Worm (Caenorhabditis elegans) whole organism, midembryonic: Measurements from ENCODE around the gene zip-8.

Experiments
- T22C8.4 ChIP-seq: fragments of 200-800 bp; sonication (Bioruptor generic); IDR thresholded peaks from 2 replicates; pipeline ENCODE4 v1.3.6; 2022; ENCODE audit warnings: missing genetic modification characterization, missing compliant biosample characterization
- cog-1 ChIP-seq: sonication (generic microtip); optimal IDR thresholded peaks from 2 replicates; lab custom pipeline; 2016; ENCODE audit warnings: missing genetic modification characterization, missing compliant biosample characterization
- flt-1 ChIP-seq: fragments of 200-800 bp; sonication (Bioruptor generic); IDR thresholded peaks from 2 replicates; pipeline ENCODE4 v1.3.6; 2022; ENCODE audit warnings: missing genetic modification characterization, missing compliant biosample characterization
- klf-2 ChIP-seq: fragments of 200-800 bp; sonication (Bioruptor generic); conservative IDR thresholded peaks from 2 replicates; pipeline ENCODE4 v1.3.6; 2022; ENCODE audit warnings: missing genetic modification reagents, missing genetic modification characterization, missing compliant biosample characterization
- med-1 ChIP-seq: sonication (generic microtip); optimal IDR thresholded peaks from 2 replicates; lab custom pipeline; 2017; ENCODE audit warnings: missing genetic modification characterization, mild to moderate bottlenecking, missing compliant biosample characterization, antibody characterized with exemption, missing genetic modification reagents; ENCODE audit not compliant: insufficient read depth
- ref-1 ChIP-seq: fragments of 200-800 bp; sonication (Bioruptor generic); conservative IDR thresholded peaks from 2 replicates; pipeline ENCODE4 v1.3.6; 2022; ENCODE audit warnings: missing genetic modification reagents, missing genetic modification characterization, missing compliant biosample characterization
- tab-1 ChIP-seq: fragments of 200-800 bp; sonication (Bioruptor generic); IDR thresholded peaks from 2 replicates; pipeline ENCODE4 v1.3.6; 2022; ENCODE audit warnings: missing genetic modification characterization, missing compliant biosample characterization
- ztf-23 ChIP-seq: fragments of 200-800 bp; sonication (Bioruptor generic); IDR thresholded peaks from 2 replicates; pipeline ENCODE4 v1.3.6; 2022; ENCODE audit warnings: missing genetic modification reagents, missing genetic modification characterization, missing compliant biosample characterization
- ztf-29 ChIP-seq: fragments of 200-800 bp; sonication (Bioruptor generic); IDR thresholded peaks from 2 replicates; pipeline ENCODE4 v1.3.6; 2022; ENCODE audit warnings: missing genetic modification reagents, missing genetic modification characterization, missing compliant biosample characterization

zip-8 gene

ce11 chrIII:6463679-6464078 lies 15.1 kb upstream of the zip-8 start, which contains the start of gene dlc-1:
dlc-1 (minus strand) TSS chrIII:6463779.
- TF ChIP-seq T22C8.4 (no peak), klf-2 (GFP tag; lab: Robert Waterston, UW) (no peak), ztf-23 (GFP tag; lab: Robert Waterston, UW) (no peak), flt-1 (no peak), cog-1 (no peak), ref-1 (GFP tag; lab: Robert Waterston, UW) (no peak), ztf-29 (GFP tag; lab: Robert Waterston, UW) (no peak), tab-1 (GFP tag; lab: Robert Waterston, UW) (no peak), med-1 (GFP tag; lab: Kevin White, UChicago) (no peak)

- TF ChIP-seq tab-1 (GFP tag; lab: Robert Waterston, UW) (no peak), flt-1 (no peak), ztf-23 (GFP tag; lab: Robert Waterston, UW) (0 out of 2 replicates have a peak, but pooled peaks have one; percentile 6), cog-1 (no peak), ref-1 (GFP tag; lab: Robert Waterston, UW) (no peak), ztf-29 (GFP tag; lab: Robert Waterston, UW) (peak; percentile 52; the same call in 1 of the 2 replicates), klf-2 (GFP tag; lab: Robert Waterston, UW) (no peak)
Measured at ce11 chrIII:6464113-6464571, 14.6 kb upstream of the zip-8 start.

ce11 chrIII:6464913-6465312 lies 13.8 kb upstream of the zip-8 start, which contains the start of gene nduf-2.2:
nduf-2.2 (plus strand) TSS chrIII:6465222.
- TF ChIP-seq klf-2 (GFP tag; lab: Robert Waterston, UW) (no peak), ztf-23 (GFP tag; lab: Robert Waterston, UW) (no peak)

ce11 chrIII:6467005-6467404 lies 11.8 kb upstream of the zip-8 start, which contains the start of gene T26A5.2:
T26A5.2 (plus strand) TSS chrIII:6467305.
- TF ChIP-seq T22C8.4, result no peak
- TF ChIP-seq ref-1 (GFP tag; lab: Robert Waterston, UW), result no peak
- TF ChIP-seq flt-1, result no peak
- TF ChIP-seq cog-1, result no peak
- no peak for TF ChIP-seq med-1 (GFP tag; lab: Kevin White, UChicago)
- TF ChIP-seq klf-2 (GFP tag; lab: Robert Waterston, UW), result no peak
- no peak for TF ChIP-seq ztf-29 (GFP tag; lab: Robert Waterston, UW)
- no peak for TF ChIP-seq ztf-23 (GFP tag; lab: Robert Waterston, UW)
- TF ChIP-seq tab-1 (GFP tag; lab: Robert Waterston, UW), result no peak

ce11 chrIII:6471451-6471850 lies 7.3 kb upstream of the zip-8 start, which contains the start of gene wht-6:
wht-6 (plus strand) TSS chrIII:6471751.
- no peak for TF ChIP-seq klf-2 (GFP tag; lab: Robert Waterston, UW)
- no peak for TF ChIP-seq flt-1
- TF ChIP-seq ztf-23 (GFP tag; lab: Robert Waterston, UW), result no peak
- no peak for TF ChIP-seq cog-1
- no peak for TF ChIP-seq ztf-29 (GFP tag; lab: Robert Waterston, UW)
- no peak for TF ChIP-seq T22C8.4
- no peak for TF ChIP-seq med-1 (GFP tag; lab: Kevin White, UChicago)
- TF ChIP-seq tab-1 (GFP tag; lab: Robert Waterston, UW), result no peak
- no peak for TF ChIP-seq ref-1 (GFP tag; lab: Robert Waterston, UW)

ce11 chrIII:6476380-6476779 lies 2.4 kb upstream of the zip-8 start:
- no peak for TF ChIP-seq klf-2 (GFP tag; lab: Robert Waterston, UW)
- no peak for TF ChIP-seq ref-1 (GFP tag; lab: Robert Waterston, UW)
- TF ChIP-seq flt-1, result no peak

- no peak for TF ChIP-seq cog-1
- no peak for TF ChIP-seq med-1 (GFP tag; lab: Kevin White, UChicago)
- no peak for TF ChIP-seq ref-1 (GFP tag; lab: Robert Waterston, UW)
- no peak for TF ChIP-seq T22C8.4
- no peak for TF ChIP-seq flt-1
- no peak for TF ChIP-seq ztf-29 (GFP tag; lab: Robert Waterston, UW)
Measured at ce11 chrIII:6479439-6479838, 684 bp downstream of the zip-8 start.

- TF ChIP-seq ztf-29 (GFP tag; lab: Robert Waterston, UW), result no peak
Measured at ce11 chrIII:6482918-6483317, 4.2 kb downstream of the zip-8 start, which contains the start of gene chtb-2. chtb-2 (plus strand) TSS chrIII:6483218.

ce11 chrIII:6488916-6489315 lies 10.2 kb downstream of the zip-8 start:
- TF ChIP-seq tab-1 (GFP tag; lab: Robert Waterston, UW) (no peak), ztf-23 (GFP tag; lab: Robert Waterston, UW) (no peak), T22C8.4 (no peak), klf-2 (GFP tag; lab: Robert Waterston, UW) (no peak), med-1 (GFP tag; lab: Kevin White, UChicago) (no peak), ref-1 (GFP tag; lab: Robert Waterston, UW) (no peak), ztf-29 (GFP tag; lab: Robert Waterston, UW) (no peak), flt-1 (no peak), cog-1 (no peak)

- TF ChIP-seq tab-1 (GFP tag; lab: Robert Waterston, UW), result no peak
- no peak for TF ChIP-seq med-1 (GFP tag; lab: Kevin White, UChicago)
- no peak for TF ChIP-seq cog-1
- no peak for TF ChIP-seq ztf-23 (GFP tag; lab: Robert Waterston, UW)
- TF ChIP-seq ref-1 (GFP tag; lab: Robert Waterston, UW), result no peak
- TF ChIP-seq klf-2 (GFP tag; lab: Robert Waterston, UW), result no peak
- TF ChIP-seq ztf-29 (GFP tag; lab: Robert Waterston, UW), result no peak
- no peak for TF ChIP-seq T22C8.4
- TF ChIP-seq flt-1, result no peak
Measured at ce11 chrIII:6489493-6489892, 10.7 kb downstream of the zip-8 start, which contains the start of gene rpt-3. rpt-3 (plus strand) TSS chrIII:6489793.
